Fruit fly (Drosophila melanogaster) whole organism, embryonic: Measurements from ENCODE around the gene CG1764.
A peak's percentile ranks its signal among the peaks of the same experiment; 100 is the strongest.

Source experiments
- Abd-B ChIP-seq: fragments of 200-800 bp; sonication (Bioruptor generic); optimal IDR thresholded peaks from 2 replicates; lab custom pipeline; 2018; ENCODE audit warnings: missing biosample characterization, mild to moderate bottlenecking, missing genetic modification characterization, moderate library complexity
- Antp ChIP-seq: fragments of 200-800 bp; sonication (Bioruptor generic); optimal IDR thresholded peaks from 3 replicates; lab custom pipeline; 2016; ENCODE audit warnings: missing biosample characterization, missing genetic modification characterization
- B-H2 ChIP-seq: fragments of 200-800 bp; sonication (Bioruptor generic); optimal IDR thresholded peaks from 2 replicates; lab custom pipeline; 2018; ENCODE audit warnings: missing biosample characterization, mild to moderate bottlenecking, missing genetic modification characterization
- CG10543 ChIP-seq: fragments of 200-800 bp; sonication (Bioruptor generic); optimal IDR thresholded peaks from 3 replicates; lab custom pipeline; 2017; ENCODE audit warnings: missing biosample characterization, mild to moderate bottlenecking, missing genetic modification characterization, moderate library complexity
- CG10654 ChIP-seq: fragments of 200-800 bp; sonication (Bioruptor generic); optimal IDR thresholded peaks from 2 replicates; lab custom pipeline; 2016; ENCODE audit warnings: missing biosample characterization, missing genetic modification characterization
- CG11085 ChIP-seq: fragments of 200-800 bp; sonication (Bioruptor generic); IDR thresholded peaks from 2 replicates; pipeline ENCODE4 v1.3.6; 2022; ENCODE audit warnings: missing biosample characterization, missing genetic modification characterization
- CG12155 ChIP-seq: fragments of 200-800 bp; sonication (Bioruptor generic); optimal IDR thresholded peaks from 3 replicates; lab custom pipeline; 2016; ENCODE audit warnings: missing biosample characterization, missing genetic modification characterization
- CG12942 ChIP-seq: fragments of 200-800 bp; sonication (Bioruptor generic); optimal IDR thresholded peaks from 3 replicates; lab custom pipeline; 2016; ENCODE audit warnings: missing biosample characterization, missing genetic modification characterization
- CG13624 ChIP-seq: fragments of 200-800 bp; sonication (Bioruptor generic); optimal IDR thresholded peaks from 2 replicates; lab custom pipeline; 2016; ENCODE audit warnings: missing biosample characterization, missing genetic modification characterization
- CG13894 ChIP-seq: fragments of 200-800 bp; sonication (Bioruptor generic); optimal IDR thresholded peaks from 3 replicates; lab custom pipeline; 2018; ENCODE audit warnings: missing biosample characterization, mild to moderate bottlenecking, missing genetic modification characterization, moderate library complexity
- CG15601 ChIP-seq: fragments of 200-800 bp; sonication (Bioruptor generic); optimal IDR thresholded peaks from 3 replicates; lab custom pipeline; 2019; ENCODE audit warnings: missing biosample characterization, mild to moderate bottlenecking, missing genetic modification characterization, moderate library complexity
- CG17802 ChIP-seq: fragments of 200-800 bp; sonication (Bioruptor generic); optimal IDR thresholded peaks from 2 replicates; lab custom pipeline; 2018; ENCODE audit warnings: missing biosample characterization, mild to moderate bottlenecking, missing genetic modification characterization, moderate library complexity
- CG1792 ChIP-seq: fragments of 200-800 bp; sonication (Bioruptor generic); optimal IDR thresholded peaks from 2 replicates; lab custom pipeline; 2016; ENCODE audit warnings: missing biosample characterization, missing genetic modification characterization
- CG18262 ChIP-seq: fragments of 200-800 bp; optimal IDR thresholded peaks from 3 replicates; lab custom pipeline; 2019; ENCODE audit warnings: missing biosample characterization, mild to moderate bottlenecking, missing genetic modification characterization, moderate library complexity
- CG3065 ChIP-seq: fragments of 200-800 bp; sonication (Bioruptor generic); optimal IDR thresholded peaks from 2 replicates; lab custom pipeline; 2016; ENCODE audit warnings: missing biosample characterization, missing genetic modification characterization
- CG31224 ChIP-seq: fragments of 200-800 bp; sonication (Bioruptor generic); IDR thresholded peaks from 2 replicates; pipeline ENCODE4 v1.3.6; 2022; ENCODE audit warnings: missing biosample characterization, missing genetic modification characterization
- CG3838 ChIP-seq: fragments of 200-800 bp; sonication (Bioruptor generic); optimal IDR thresholded peaks from 3 replicates; lab custom pipeline; 2016; ENCODE audit warnings: missing biosample characterization, missing genetic modification characterization
- CG4282 ChIP-seq: fragments of 200-800 bp; sonication (Bioruptor generic); optimal IDR thresholded peaks from 2 replicates; lab custom pipeline; 2016; ENCODE audit warnings: missing biosample characterization, missing genetic modification characterization
- CG4730 ChIP-seq: fragments of 200-800 bp; sonication (Bioruptor generic); IDR thresholded peaks from 2 replicates; pipeline ENCODE4 v1.3.6; 2022; ENCODE audit warnings: missing biosample characterization, missing genetic modification characterization
- CG5245 ChIP-seq: fragments of 200-800 bp; sonication (Bioruptor generic); optimal IDR thresholded peaks from 3 replicates; lab custom pipeline; 2016; ENCODE audit warnings: missing biosample characterization, missing genetic modification characterization
- CG6813 ChIP-seq: fragments of 200-800 bp; sonication (Bioruptor generic); optimal IDR thresholded peaks from 2 replicates; lab custom pipeline; 2017; ENCODE audit warnings: missing biosample characterization, missing genetic modification characterization, mild to moderate bottlenecking, moderate library complexity, missing genetic modification reagents
- CG8765 ChIP-seq: fragments of 200-800 bp; sonication (Bioruptor generic); IDR thresholded peaks from 2 replicates; pipeline ENCODE4 v1.3.6; 2022; ENCODE audit warnings: missing biosample characterization, missing genetic modification characterization
- CG9727 ChIP-seq: fragments of 200-800 bp; sonication (Bioruptor generic); optimal IDR thresholded peaks from 3 replicates; lab custom pipeline; 2017; ENCODE audit warnings: missing biosample characterization, mild to moderate bottlenecking, missing genetic modification characterization
- CrebB ChIP-seq: fragments of 200-800 bp; sonication (Bioruptor generic); optimal IDR thresholded peaks from 3 replicates; lab custom pipeline; 2018; ENCODE audit warnings: missing biosample characterization, mild to moderate bottlenecking, missing genetic modification characterization
- ERR ChIP-seq: fragments of 200-800 bp; sonication (Bioruptor generic); optimal IDR thresholded peaks from 2 replicates; lab custom pipeline; 2016; ENCODE audit warnings: missing biosample characterization, missing genetic modification characterization
- H15 ChIP-seq: fragments of 200-800 bp; sonication (Bioruptor generic); IDR thresholded peaks from 3 replicates; pipeline ENCODE4 v1.3.6; 2022; ENCODE audit warnings: missing biosample characterization, missing genetic modification characterization
- Hand ChIP-seq: fragments of 200-800 bp; sonication (Bioruptor generic); optimal IDR thresholded peaks from 2 replicates; lab custom pipeline; 2017; ENCODE audit warnings: mild to moderate bottlenecking, missing biosample characterization, missing genetic modification reagents, missing genetic modification characterization
- HmgZ ChIP-seq: fragments of 200-800 bp; sonication (Bioruptor generic); optimal IDR thresholded peaks from 2 replicates; lab custom pipeline; 2018; ENCODE audit warnings: missing biosample characterization, mild to moderate bottlenecking, missing genetic modification characterization
- Hr39 ChIP-seq: fragments of >200 bp; optimal IDR thresholded peaks from 2 replicates; lab custom pipeline; 2017
- Hsf ChIP-seq: fragments of 200-800 bp; sonication (Bioruptor generic); optimal IDR thresholded peaks from 3 replicates; lab custom pipeline; 2016; ENCODE audit warnings: missing biosample characterization, missing genetic modification characterization
- Jarid2 ChIP-seq: fragments of 200-800 bp; sonication (Bioruptor generic); optimal IDR thresholded peaks from 3 replicates; lab custom pipeline; 2017; ENCODE audit warnings: mild to moderate bottlenecking, missing biosample characterization, missing genetic modification reagents, missing genetic modification characterization
- Kr ChIP-seq: fragments of 200-800 bp; sonication (Bioruptor generic); optimal IDR thresholded peaks from 2 replicates; lab custom pipeline; 2017; ENCODE audit warnings: missing biosample characterization, mild to moderate bottlenecking, missing genetic modification characterization
- Myb ChIP-seq: fragments of 200-800 bp; sonication (Bioruptor generic); optimal IDR thresholded peaks from 2 replicates; lab custom pipeline; 2016; ENCODE audit warnings: missing biosample characterization, missing genetic modification characterization
- NC2α ChIP-seq: fragments of 200-800 bp; sonication (Bioruptor generic); optimal IDR thresholded peaks from 2 replicates; lab custom pipeline; 2016; ENCODE audit warnings: missing biosample characterization, missing genetic modification characterization
- Poxn ChIP-seq: fragments of 200-800 bp; sonication (Bioruptor generic); IDR thresholded peaks from 2 replicates; pipeline ENCODE4 v1.3.6; 2022; ENCODE audit warnings: missing biosample characterization, missing genetic modification characterization
- Rfx ChIP-seq: fragments of 200-800 bp; sonication (Bioruptor generic); IDR thresholded peaks from 2 replicates; pipeline ENCODE4 v1.3.6; 2022; ENCODE audit warnings: missing biosample characterization, missing genetic modification characterization
- Tbp ChIP-seq: fragments of >200 bp; optimal IDR thresholded peaks from 2 replicates; lab custom pipeline; 2018; ENCODE audit warnings: missing biosample characterization, missing genetic modification characterization
- az2 ChIP-seq: fragments of 200-800 bp; sonication (Bioruptor generic); optimal IDR thresholded peaks from 3 replicates; lab custom pipeline; 2016; ENCODE audit warnings: missing biosample characterization, missing genetic modification characterization
- btn ChIP-seq: fragments of 200-800 bp; sonication (Bioruptor generic); optimal IDR thresholded peaks from 2 replicates; lab custom pipeline; 2016; ENCODE audit warnings: missing biosample characterization, missing genetic modification characterization
- dimm ChIP-seq: fragments of 200-800 bp; sonication (Bioruptor generic); IDR thresholded peaks from 2 replicates; pipeline ENCODE4 v1.3.6; 2022; ENCODE audit warnings: missing biosample characterization, missing genetic modification characterization
- fd102C ChIP-seq: fragments of 200-800 bp; sonication (Bioruptor generic); optimal IDR thresholded peaks from 2 replicates; lab custom pipeline; 2018; ENCODE audit warnings: missing biosample characterization, mild to moderate bottlenecking, missing genetic modification characterization, moderate library complexity
- fd64A ChIP-seq: fragments of 200-800 bp; sonication (Bioruptor generic); optimal IDR thresholded peaks from 3 replicates; lab custom pipeline; 2018; ENCODE audit warnings: missing biosample characterization, mild to moderate bottlenecking, missing genetic modification characterization
- gem ChIP-seq: fragments of 200-800 bp; sonication (Bioruptor generic); optimal IDR thresholded peaks from 2 replicates; lab custom pipeline; 2019; ENCODE audit warnings: missing biosample characterization, mild to moderate bottlenecking, missing genetic modification characterization, moderate library complexity
- insv ChIP-seq, 2 experiments: fragments of 200-800 bp; sonication (Bioruptor generic); optimal IDR thresholded peaks; 3 replicates each; lab custom pipeline; 2016 to 2018; ENCODE audit warnings: missing biosample characterization in 2 of 2, missing genetic modification characterization in 2 of 2
- maf-S ChIP-seq: fragments of 200-800 bp; sonication (Bioruptor generic); optimal IDR thresholded peaks from 2 replicates; lab custom pipeline; 2016; ENCODE audit warnings: missing biosample characterization, missing genetic modification characterization
- mld ChIP-seq: fragments of 200-800 bp; sonication (Bioruptor generic); IDR thresholded peaks from 3 replicates; pipeline ENCODE4 v1.3.6; 2022; ENCODE audit warnings: missing biosample characterization, missing genetic modification characterization; ENCODE audit not compliant: partially characterized antibody
- org-1 ChIP-seq: fragments of 200-800 bp; sonication (Bioruptor generic); optimal IDR thresholded peaks from 2 replicates; lab custom pipeline; 2017; ENCODE audit warnings: missing biosample characterization, missing genetic modification characterization
- seq ChIP-seq: fragments of 200-800 bp; sonication (Bioruptor generic); IDR thresholded peaks from 2 replicates; pipeline ENCODE4 v1.3.6; 2022; ENCODE audit warnings: missing biosample characterization, missing genetic modification characterization
- sima ChIP-seq: fragments of 200-800 bp; sonication (Bioruptor generic); optimal IDR thresholded peaks from 2 replicates; lab custom pipeline; 2016; ENCODE audit warnings: missing biosample characterization, missing genetic modification characterization
- sisA ChIP-seq: fragments of 200-800 bp; sonication (Bioruptor generic); IDR thresholded peaks from 2 replicates; pipeline ENCODE4 v1.3.6; 2022; ENCODE audit warnings: missing biosample characterization, missing genetic modification characterization
- tio ChIP-seq: fragments of 200-800 bp; sonication (Bioruptor generic); optimal IDR thresholded peaks from 2 replicates; lab custom pipeline; 2017; ENCODE audit warnings: missing biosample characterization, missing genetic modification characterization, inconsistent platforms
- unpg ChIP-seq: fragments of 200-800 bp; sonication (Bioruptor generic); optimal IDR thresholded peaks from 3 replicates; lab custom pipeline; 2018; ENCODE audit warnings: missing biosample characterization, mild to moderate bottlenecking, missing genetic modification characterization, moderate library complexity
- zfh1 ChIP-seq: fragments of 200-800 bp; sonication (Bioruptor generic); IDR thresholded peaks from 3 replicates; pipeline ENCODE4 v1.3.6; 2022; ENCODE audit warnings: missing biosample characterization, missing genetic modification characterization

The CG1764 gene

DNA sequence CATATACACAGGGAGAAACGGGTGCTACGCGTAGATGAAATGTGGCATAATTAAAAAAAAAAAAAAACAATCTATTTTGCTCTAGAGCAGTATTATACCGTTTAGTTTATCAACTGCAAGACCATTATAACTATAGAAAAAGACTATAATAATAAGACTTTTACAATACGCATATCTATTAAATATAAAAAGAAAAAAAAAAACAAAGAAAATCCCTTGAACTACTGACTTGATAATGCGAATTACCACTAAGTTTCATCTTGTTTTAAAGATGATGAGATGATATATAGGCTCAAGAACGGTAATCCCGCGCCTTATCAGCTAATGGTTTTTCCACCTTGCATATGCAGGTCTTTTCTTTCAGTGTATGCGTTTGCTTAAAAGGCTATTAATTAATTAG lies 5.0 kb upstream of the CG1764 start (continued):
- TF ChIP-seq Jarid2 (GFP tag; lab: Kevin White, UChicago), result no peak
- TF ChIP-seq sisA (GFP tag; lab: Robert Waterston, UW), result 0 out of 2 replicates have a peak, but pooled peaks have one; percentile 16
- no peak for TF ChIP-seq fd64A (GFP tag; lab: Kevin White, UChicago)
- peak; percentile 33 for TF ChIP-seq org-1 (GFP tag; lab: Kevin White, UChicago)
- TF ChIP-seq Myb (GFP tag; lab: Kevin White, UChicago), result no peak
- peak; percentile 37 for TF ChIP-seq CG18262
- TF ChIP-seq zfh1, result no peak
- TF ChIP-seq Tbp, result no peak
- TF ChIP-seq CG3838 (GFP tag; lab: Kevin White, UChicago), result no peak
- no peak for TF ChIP-seq Poxn (GFP tag; lab: Robert Waterston, UW)
- TF ChIP-seq CG5245, result no peak
- no peak for TF ChIP-seq Hand
- no peak for TF ChIP-seq CG10543 (GFP tag; lab: Kevin White, UChicago)
- TF ChIP-seq CG13624 (GFP tag; lab: Kevin White, UChicago), result no peak
- no peak for TF ChIP-seq CG12155 (GFP tag; lab: Kevin White, UChicago)
- TF ChIP-seq dimm (GFP tag; lab: Robert Waterston, UW), result no peak
- TF ChIP-seq sima, result no peak
- peak; percentile 25 for TF ChIP-seq tio (GFP tag; lab: Kevin White, UChicago)
- no peak for TF ChIP-seq maf-S (GFP tag; lab: Kevin White, UChicago)
- TF ChIP-seq CG3065 (GFP tag; lab: Kevin White, UChicago), result no peak
- TF ChIP-seq insv (GFP tag; optimal IDR thresholded peaks at IDR 0.05; lab: Kevin White, UChicago), result no peak
- TF ChIP-seq gem, result peak; percentile 58
- no peak for TF ChIP-seq B-H2 (GFP tag; lab: Kevin White, UChicago)
- no peak for TF ChIP-seq Rfx (GFP tag; lab: Robert Waterston, UW)
- no peak for TF ChIP-seq H15
- TF ChIP-seq Antp (GFP tag; lab: Kevin White, UChicago), result no peak
- TF ChIP-seq CG13894 (tag; lab: Kevin White, UChicago), result no peak
- TF ChIP-seq CG4282 (GFP tag; lab: Kevin White, UChicago), result no peak
- TF ChIP-seq NC2α, result no peak
- TF ChIP-seq CG4730, result no peak
- no peak for TF ChIP-seq CG17802 (tag; lab: Kevin White, UChicago)
- peak; percentile 12 for TF ChIP-seq unpg
- TF ChIP-seq mld (GFP tag; lab: Robert Waterston, UW), result no peak
- TF ChIP-seq ERR, result no peak
- TF ChIP-seq Hr39 (lab: Kevin White, UChicago), result no peak
- TF ChIP-seq CG8765 (GFP tag; lab: Robert Waterston, UW), result no peak
- peak; percentile 8 for TF ChIP-seq CG15601 (tag; lab: Kevin White, UChicago)
- TF ChIP-seq CG31224 (GFP tag; lab: Robert Waterston, UW), result no peak
- TF ChIP-seq CrebB (tag; lab: Kevin White, UChicago), result no peak
- TF ChIP-seq Kr (GFP tag; lab: Kevin White, UChicago), result no peak
- peak; percentile 18 for TF ChIP-seq CG9727 (GFP tag; lab: Kevin White, UChicago)
- TF ChIP-seq CG10654, result no peak
- peak; percentile 17 for TF ChIP-seq az2 (GFP tag; lab: Kevin White, UChicago)
- TF ChIP-seq CG12942 (GFP tag; lab: Kevin White, UChicago), result no peak
- TF ChIP-seq CG1792, result no peak
- no peak for TF ChIP-seq HmgZ (tag; lab: Kevin White, UChicago)
- no peak for TF ChIP-seq btn
- no peak for TF ChIP-seq Abd-B (GFP tag; lab: Kevin White, UChicago)
- no peak for TF ChIP-seq Hsf (GFP tag; lab: Kevin White, UChicago)
- no peak for TF ChIP-seq seq (GFP tag; lab: Robert Waterston, UW)
- no peak for TF ChIP-seq CG6813 (GFP tag; lab: Kevin White, UChicago)
- no peak for TF ChIP-seq CG11085
- TF ChIP-seq fd102C, result no peak
